Fruit fly (Drosophila melanogaster): Measurements from ENCODE around the gene Nmdmc.

The Nmdmc gene

DNA sequence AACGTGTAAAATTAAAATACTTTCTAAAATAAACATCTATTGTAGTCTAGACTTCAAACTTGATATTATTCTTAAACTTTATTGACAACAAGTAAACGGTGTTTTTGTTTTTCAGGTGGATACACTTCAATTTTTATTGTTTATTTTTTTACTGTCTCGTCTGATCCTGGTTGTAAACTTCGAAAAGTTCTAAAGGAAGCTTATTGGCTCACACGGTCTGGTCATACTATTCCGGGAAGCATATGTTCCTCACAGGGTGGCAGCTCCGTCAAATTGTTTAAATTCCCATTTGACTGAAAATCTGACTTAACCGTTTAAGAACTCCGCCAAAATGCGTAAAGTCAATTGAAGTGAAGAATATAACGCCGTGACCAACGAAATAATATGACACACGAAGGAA lies 42.2 kb downstream of the Nmdmc start, which contains the start of gene CG11983 (continued):
- no peak for TF ChIP-seq crc (GFP tag; optimal IDR thresholded peaks at IDR 0.05)
- no peak for TF ChIP-seq CG10267 (tag; optimal IDR thresholded peaks at IDR 0.05)
- TF ChIP-seq CG10431 (GFP tag; optimal IDR thresholded peaks at IDR 0.05) = no peak
- TF ChIP-seq sens (GFP tag) = peak; percentile 15
- no peak for TF ChIP-seq CG3407 (GFP tag; optimal IDR thresholded peaks at IDR 0.05)
- peak; percentile 73 for TF ChIP-seq trem (tag; optimal IDR thresholded peaks at IDR 0.05)
- no peak for TF ChIP-seq HHEX (GFP tag; optimal IDR thresholded peaks at IDR 0.05)
- TF ChIP-seq HmgZ (tag; optimal IDR thresholded peaks at IDR 0.05) = peak; percentile 60
- no peak for TF ChIP-seq Rfx (GFP tag; IDR thresholded peaks at IDR 0.05)
- TF ChIP-seq CG6791 (GFP tag; IDR thresholded peaks at IDR 0.05; ENCODE audit: partially characterized antibody) = no peak
- TF ChIP-seq Hand (GFP tag; optimal IDR thresholded peaks at IDR 0.05) = no peak
- TF ChIP-seq sr (GFP tag; IDR thresholded peaks at IDR 0.05) = no peak
- TF ChIP-seq Dp (GFP tag; optimal IDR thresholded peaks at IDR 0.05) = peak; percentile 82
- no peak for TF ChIP-seq ase (GFP tag; IDR thresholded peaks at IDR 0.05)
- no peak for TF ChIP-seq CG13296 (GFP tag; optimal IDR thresholded peaks at IDR 0.05)
- no peak for TF ChIP-seq Ets65A (GFP tag)
- no peak for TF ChIP-seq CG4854 (GFP tag; optimal IDR thresholded peaks at IDR 0.05)
- TF ChIP-seq NC2α (GFP tag; optimal IDR thresholded peaks at IDR 0.05) = no peak
- no peak for TF ChIP-seq CG17186 (GFP tag; optimal IDR thresholded peaks at IDR 0.05)
- no peak for TF ChIP-seq unc-4 (GFP tag; IDR thresholded peaks at IDR 0.05; ENCODE audit: partially characterized antibody)
- no peak for TF ChIP-seq crol (GFP tag; IDR thresholded peaks at IDR 0.05)
- peak; percentile 79 for TF ChIP-seq CG15514 (GFP tag; optimal IDR thresholded peaks at IDR 0.05)
- peak; percentile 61 for TF ChIP-seq MBD-R2 (GFP tag; IDR thresholded peaks at IDR 0.05)
- no peak for TF ChIP-seq wdn (GFP tag; IDR thresholded peaks at IDR 0.05)
- TF ChIP-seq CG14710 (tag; optimal IDR thresholded peaks at IDR 0.05) = peak; percentile 40
- TF ChIP-seq Jarid2 (GFP tag; optimal IDR thresholded peaks at IDR 0.05) = no peak
- no peak for TF ChIP-seq CG6813 (GFP tag; optimal IDR thresholded peaks at IDR 0.05)
- no peak for TF ChIP-seq CG14860 (GFP tag; IDR thresholded peaks at IDR 0.05; ENCODE audit: partially characterized antibody)
- peak; percentile 15 for TF ChIP-seq CG2120 (GFP tag; optimal IDR thresholded peaks at IDR 0.05)
- TF ChIP-seq otp (GFP tag; IDR thresholded peaks at IDR 0.05) = no peak
- no peak for TF ChIP-seq odd (GFP tag; optimal IDR thresholded peaks at IDR 0.05)
- TF ChIP-seq so (GFP tag; IDR thresholded peaks at IDR 0.05) = no peak
- no peak for TF ChIP-seq danr (GFP tag; IDR thresholded peaks at IDR 0.05)
- no peak for TF ChIP-seq Hmx (GFP tag; optimal IDR thresholded peaks at IDR 0.05)
- no peak for TF ChIP-seq CG9437 (GFP tag; optimal IDR thresholded peaks at IDR 0.05)
- no peak for TF ChIP-seq prd (optimal IDR thresholded peaks at IDR 0.05)
- no peak for TF ChIP-seq prd (GFP tag; IDR thresholded peaks at IDR 0.05)
- TF ChIP-seq Camta (GFP tag; optimal IDR thresholded peaks at IDR 0.05) = no peak
- TF ChIP-seq sug (tag; optimal IDR thresholded peaks at IDR 0.05) = peak; percentile 37
- no peak for TF ChIP-seq CG10543 (GFP tag; optimal IDR thresholded peaks at IDR 0.05)
- TF ChIP-seq nom (GFP tag; optimal IDR thresholded peaks at IDR 0.05) = peak; percentile 44
- peak; percentile 22 for TF ChIP-seq Elba2 (GFP tag; optimal IDR thresholded peaks at IDR 0.05)
- peak; percentile 28 for TF ChIP-seq pita (GFP tag; optimal IDR thresholded peaks at IDR 0.05)
- no peak for TF ChIP-seq ATbp (GFP tag; optimal IDR thresholded peaks at IDR 0.05)
- TF ChIP-seq Taf1 (GFP tag; IDR thresholded peaks at IDR 0.05) = no peak
- no peak for TF ChIP-seq CG12219 (GFP tag; optimal IDR thresholded peaks at IDR 0.05)
- TF ChIP-seq Vsx1 (GFP tag; optimal IDR thresholded peaks at IDR 0.05) = no peak
- peak; percentile 66 for TF ChIP-seq CG9797 (GFP tag; optimal IDR thresholded peaks at IDR 0.05)
- TF ChIP-seq PHDP (tag; optimal IDR thresholded peaks at IDR 0.05) = no peak
- TF ChIP-seq Mes4 (GFP tag; optimal IDR thresholded peaks at IDR 0.05) = no peak
- no peak for TF ChIP-seq CG6683 (GFP tag; optimal IDR thresholded peaks at IDR 0.05)
- peak; percentile 54 for TF ChIP-seq B-H2 (GFP tag; optimal IDR thresholded peaks at IDR 0.05)

Data from whole organism, embryonic.